Worm (Caenorhabditis elegans) whole organism, L4 larva: ENCODE results near the gene Y67D8C.9.
"Not testable (repeated sequence)": the region's sequence is repeated elsewhere in the genome, so short reads cannot be mapped to it uniquely, and the experiment has no call there.

Experiments
- F10B5.3 ChIP-seq: sonication (generic microtip); optimal IDR thresholded peaks from 2 replicates; lab custom pipeline; 2016; ENCODE audit warnings: mild to moderate bottlenecking, missing genetic modification characterization, missing compliant biosample characterization
- F37D6.2 ChIP-seq: sonication (generic microtip); optimal IDR thresholded peaks from 2 replicates; lab custom pipeline; 2016; ENCODE audit warnings: mild to moderate bottlenecking, missing genetic modification characterization, missing compliant biosample characterization
- T26A8.4 ChIP-seq: fragments of 200-800 bp; sonication (Bioruptor generic); IDR thresholded peaks from 2 replicates; pipeline ENCODE4 v1.3.6; 2022; ENCODE audit warnings: missing genetic modification characterization, missing compliant biosample characterization
- Y48G9A.11 ChIP-seq: fragments of 200-800 bp; sonication (Bioruptor generic); IDR thresholded peaks from 2 replicates; pipeline ENCODE4 v1.3.6; 2022; ENCODE audit warnings: missing genetic modification reagents, missing genetic modification characterization, missing compliant biosample characterization
- Y5F2A.4 ChIP-seq: fragments of 200-800 bp; sonication (Bioruptor generic); optimal IDR thresholded peaks from 2 replicates; lab custom pipeline; 2018; ENCODE audit warnings: mild to moderate bottlenecking, missing genetic modification characterization, missing compliant biosample characterization
- Y75B8A.6 ChIP-seq: fragments of 200-800 bp; sonication (Bioruptor generic); IDR thresholded peaks from 2 replicates; pipeline ENCODE4 v1.3.6; 2022; ENCODE audit warnings: missing genetic modification reagents, missing genetic modification characterization, missing compliant biosample characterization
- ZK337.2 ChIP-seq: fragments of 200-800 bp; sonication (Bioruptor generic); IDR thresholded peaks from 2 replicates; pipeline ENCODE4 v1.3.6; 2022; ENCODE audit warnings: missing genetic modification reagents, missing genetic modification characterization, missing compliant biosample characterization
- ZK546.5 ChIP-seq, 2 experiments: sonication (generic microtip); optimal IDR thresholded peaks; 2 replicates each; lab custom pipeline; 2017; ENCODE audit warnings: missing biosample characterization in 2 of 2, missing genetic modification characterization in 2 of 2
- aha-1 ChIP-seq: fragments of 150-350 bp; peaks from one replicate; lab custom pipeline; 2014; ENCODE audit warnings: missing biosample characterization, missing genetic modification characterization
- ama-1 ChIP-seq: fragments of 150-350 bp; optimal IDR thresholded peaks from 2 replicates; lab custom pipeline; 2014; ENCODE audit warnings: inconsistent platforms, mixed read lengths
- arid-1 ChIP-seq: fragments of 200-800 bp; sonication (Bioruptor generic); conservative IDR thresholded peaks from 2 replicates; pipeline ENCODE4 v1.3.6; 2022; ENCODE audit warnings: missing genetic modification reagents, missing genetic modification characterization, missing compliant biosample characterization
- ceh-32 ChIP-seq: sonication (generic microtip); optimal IDR thresholded peaks from 2 replicates; lab custom pipeline; 2016; ENCODE audit warnings: mild to moderate bottlenecking, missing genetic modification characterization, missing compliant biosample characterization; ENCODE audit not compliant: poor library complexity
- ceh-44 ChIP-seq: fragments of 200-800 bp; sonication (Bioruptor generic); IDR thresholded peaks from 2 replicates; pipeline ENCODE4 v1.3.6; 2022; ENCODE audit warnings: missing genetic modification reagents, missing genetic modification characterization, missing compliant biosample characterization
- ctbp-1 ChIP-seq: fragments of 200-800 bp; sonication (Bioruptor generic); IDR thresholded peaks from 2 replicates; pipeline ENCODE4 v1.3.6; 2022; ENCODE audit warnings: missing genetic modification reagents, missing genetic modification characterization, missing compliant biosample characterization
- daf-16 ChIP-seq, 3 experiments: sonication (generic microtip); optimal IDR thresholded peaks; 2 replicates each; lab custom pipeline; 2016 to 2017; ENCODE audit warnings: missing genetic modification characterization in 3 of 3, missing genetic modification reagents in 3 of 3, mild to moderate bottlenecking in 2 of 3, missing compliant biosample characterization in 2 of 3, missing biosample characterization in 1 of 3, moderate library complexity in 1 of 3
- dmd-6 ChIP-seq: fragments of 200-800 bp; sonication (Bioruptor generic); IDR thresholded peaks from 2 replicates; pipeline ENCODE4 v1.3.6; 2022; ENCODE audit warnings: missing genetic modification reagents, missing genetic modification characterization, missing compliant biosample characterization
- dve-1 ChIP-seq: sonication (generic microtip); optimal IDR thresholded peaks from 2 replicates; lab custom pipeline; 2017; ENCODE audit warnings: antibody characterized with exemption, mild to moderate bottlenecking, missing genetic modification characterization, missing compliant biosample characterization; ENCODE audit not compliant: insufficient read depth
- gei-8 ChIP-seq: fragments of 200-800 bp; sonication (Bioruptor generic); optimal IDR thresholded peaks from 2 replicates; lab custom pipeline; 2018; ENCODE audit warnings: mild to moderate bottlenecking, missing genetic modification characterization, missing compliant biosample characterization
- hif-1 ChIP-seq, 2 experiments: sonication (generic microtip); optimal IDR thresholded peaks; 2 replicates each; lab custom pipeline; 2016 to 2017; ENCODE audit warnings: missing compliant biosample characterization in 2 of 2, missing genetic modification characterization in 2 of 2, missing genetic modification reagents in 2 of 2, missing genotype in 2 of 2, mild to moderate bottlenecking in 1 of 2
- hlh-11 ChIP-seq: fragments of 200-800 bp; sonication (Bioruptor generic); optimal IDR thresholded peaks from 2 replicates; lab custom pipeline; 2018; ENCODE audit warnings: mild to moderate bottlenecking, missing genetic modification characterization, missing compliant biosample characterization
- jun-1 ChIP-seq: fragments of 150-350 bp; optimal IDR thresholded peaks from 2 replicates; lab custom pipeline; 2014; ENCODE audit warnings: missing biosample characterization, missing genetic modification reagents, missing genetic modification characterization
- lim-7 ChIP-seq: fragments of 200-800 bp; sonication (Bioruptor generic); IDR thresholded peaks from 2 replicates; pipeline ENCODE4 v1.3.6; 2022; ENCODE audit warnings: missing genetic modification characterization, missing compliant biosample characterization
- lin-1 ChIP-seq: fragments of 200-800 bp; sonication (Bioruptor generic); IDR thresholded peaks from 2 replicates; pipeline ENCODE4 v1.3.6; 2022; ENCODE audit warnings: missing genetic modification reagents, missing genetic modification characterization, missing compliant biosample characterization
- lin-29 ChIP-seq: fragments of 200-800 bp; sonication (Bioruptor generic); IDR thresholded peaks from 2 replicates; pipeline ENCODE4 v1.3.6; 2022; ENCODE audit warnings: missing genetic modification reagents, missing genetic modification characterization, missing compliant biosample characterization
- lin-38 ChIP-seq: fragments of 200-800 bp; sonication (Bioruptor generic); IDR thresholded peaks from 2 replicates; pipeline ENCODE4 v1.3.6; 2022; ENCODE audit warnings: missing genetic modification reagents, missing genetic modification characterization, missing compliant biosample characterization
- lir-3 ChIP-seq: sonication (generic microtip); optimal IDR thresholded peaks from 2 replicates; lab custom pipeline; 2016; ENCODE audit warnings: mild to moderate bottlenecking, missing genetic modification characterization, missing compliant biosample characterization
- lsy-2 ChIP-seq, 2 experiments: fragments of 150-350 bp in 1 of 2; sonication (generic microtip) in 1 of 2; optimal IDR thresholded peaks; 2 replicates each; lab custom pipeline; 2014 to 2017; ENCODE audit warnings: missing biosample characterization in 2 of 2, missing genetic modification characterization in 2 of 2
- madf-5 ChIP-seq, 2 experiments: fragments of 200-800 bp; sonication (Bioruptor generic); IDR thresholded peaks; 2 replicates each; pipeline ENCODE4 v1.3.6; 2022; ENCODE audit warnings: missing compliant biosample characterization in 2 of 2, missing genetic modification characterization in 2 of 2
- mdl-1 ChIP-seq, 2 experiments: fragments of 150-350 bp in 1 of 2; sonication (generic microtip) in 1 of 2; optimal IDR thresholded peaks; 2 replicates each; lab custom pipeline; 2014 to 2017; ENCODE audit warnings: missing biosample characterization in 2 of 2, missing genetic modification characterization in 2 of 2
- mdt-29 ChIP-seq: fragments of 200-800 bp; sonication (Bioruptor generic); IDR thresholded peaks from 2 replicates; pipeline ENCODE4 v1.3.6; 2022; ENCODE audit warnings: missing genetic modification reagents, missing genetic modification characterization, missing compliant biosample characterization
- mxl-3 ChIP-seq: fragments of 200-800 bp; sonication (Bioruptor generic); optimal IDR thresholded peaks from 2 replicates; lab custom pipeline; 2018; ENCODE audit warnings: mild to moderate bottlenecking, missing genetic modification characterization, missing compliant biosample characterization
- nhr-111 ChIP-seq: fragments of 200-800 bp; sonication (Bioruptor generic); optimal IDR thresholded peaks from 2 replicates; lab custom pipeline; 2018; ENCODE audit warnings: mild to moderate bottlenecking, missing genetic modification characterization, missing compliant biosample characterization
- nhr-28 ChIP-seq: fragments of 150-350 bp; optimal IDR thresholded peaks from 2 replicates; lab custom pipeline; 2014; ENCODE audit warnings: missing biosample characterization, missing genetic modification characterization
- nhr-41 ChIP-seq: fragments of 200-800 bp; sonication (Bioruptor generic); IDR thresholded peaks from 2 replicates; pipeline ENCODE4 v1.3.6; 2022; ENCODE audit warnings: missing genetic modification reagents, missing genetic modification characterization, missing compliant biosample characterization
- nhr-48 ChIP-seq: sonication (generic microtip); optimal IDR thresholded peaks from 2 replicates; lab custom pipeline; 2016; ENCODE audit warnings: mild to moderate bottlenecking, missing genetic modification characterization, missing compliant biosample characterization
- pha-4 ChIP-seq, 2 experiments: fragments of 150-350 bp in 1 of 2; fragments of 200-800 bp in 1 of 2; sonication (Bioruptor generic) in 1 of 2; IDR thresholded peaks in 1 of 2; optimal IDR thresholded peaks in 1 of 2; 2 replicates each; pipeline versions ENCODE4 v1.3.6 to Lab custom; 2014 to 2022; ENCODE audit warnings: missing genetic modification characterization in 2 of 2, missing genetic modification reagents in 2 of 2, missing biosample characterization in 1 of 2, missing compliant biosample characterization in 1 of 2
- php-3 ChIP-seq: fragments of 200-800 bp; sonication (Bioruptor generic); IDR thresholded peaks from 2 replicates; pipeline ENCODE4 v1.3.6; 2022; ENCODE audit warnings: missing genetic modification reagents, missing genetic modification characterization, missing compliant biosample characterization
- set-16 ChIP-seq: fragments of 200-800 bp; sonication (Bioruptor generic); IDR thresholded peaks from 2 replicates; pipeline ENCODE4 v1.3.6; 2022; ENCODE audit warnings: missing genetic modification reagents, missing genetic modification characterization, missing compliant biosample characterization
- snpc-1.2 ChIP-seq: fragments of 200-800 bp; sonication (Bioruptor generic); IDR thresholded peaks from 2 replicates; pipeline ENCODE4 v1.3.6; 2022; ENCODE audit warnings: missing genetic modification reagents, missing genetic modification characterization, missing compliant biosample characterization
- spr-1 ChIP-seq: sonication (generic microtip); optimal IDR thresholded peaks from 2 replicates; lab custom pipeline; 2016; ENCODE audit warnings: mild to moderate bottlenecking, missing genetic modification characterization, missing compliant biosample characterization
- spr-3 ChIP-seq: fragments of 200-800 bp; sonication (Bioruptor generic); optimal IDR thresholded peaks from 2 replicates; lab custom pipeline; 2018; ENCODE audit warnings: mild to moderate bottlenecking, missing genetic modification characterization, missing compliant biosample characterization
- unc-130 ChIP-seq: sonication (generic microtip); optimal IDR thresholded peaks from 2 replicates; lab custom pipeline; 2016; ENCODE audit warnings: missing genetic modification reagents, missing genetic modification characterization, missing compliant biosample characterization
- unc-62 ChIP-seq, 3 experiments: fragments of 150-350 bp in 1 of 3; sonication (generic microtip); optimal IDR thresholded peaks in 2 of 3; peaks in 1 of 3; 1 replicate in 1 of 3; 2 replicates in 2 of 3; lab custom pipeline; 2014 to 2017; ENCODE audit warnings: missing biosample characterization in 3 of 3, missing genetic modification characterization in 3 of 3, missing genetic modification reagents in 3 of 3, missing genotype in 1 of 3
- vab-7 ChIP-seq: fragments of 200-800 bp; sonication (Bioruptor generic); IDR thresholded peaks from 2 replicates; pipeline ENCODE4 v1.3.6; 2022; ENCODE audit warnings: missing genetic modification reagents, missing genetic modification characterization, missing compliant biosample characterization
- zfp-3 ChIP-seq: fragments of 200-800 bp; sonication (Bioruptor generic); conservative IDR thresholded peaks from 2 replicates; pipeline ENCODE4 v1.3.6; 2022; ENCODE audit warnings: missing genetic modification reagents, missing genetic modification characterization, missing compliant biosample characterization
- ztf-7 ChIP-seq: fragments of 150-350 bp; optimal IDR thresholded peaks from 2 replicates; lab custom pipeline; 2014; ENCODE audit warnings: missing biosample characterization, missing genetic modification characterization

Gene Y67D8C.9

ce11 chrIV:3050054-3050990, 36.4 kb downstream of the Y67D8C.9 start, which contains the start of gene eel-1:
TSS of gene eel-1 (minus strand) at chrIV:3050104.
- TF ChIP-seq F37D6.2 (tag; lab: Kevin White, UChicago) (peak; percentile 93), mdt-29 (GFP tag; lab: Robert Waterston, UW) (peak; percentile 96), ZK546.5 (tag; optimal IDR thresholded peaks at IDR 0.05; lab: Kevin White, UChicago) (peak in 1 of 2 experiments; percentile 35), spr-1 (peak; percentile 90), set-16 (GFP tag; lab: Robert Waterston, UW) (peak; percentile 81), Y48G9A.11 (GFP tag; lab: Robert Waterston, UW) (peak; percentile 96), lsy-2 (tag; optimal IDR thresholded peaks at IDR 0.05; lab: Kevin White, UChicago) (peak; percentile 98 to 99), madf-5 (GFP tag; IDR thresholded peaks at IDR 0.05; lab: Robert Waterston, UW) (peak; percentile 98), mxl-3 (peak; percentile 91), F10B5.3 (tag; lab: Kevin White, UChicago) (peak; percentile 52), ztf-7 (tag; lab: Kevin White, UChicago) (peak; percentile 45), hlh-11 (tag; lab: Kevin White, UChicago) (peak; percentile 87), T26A8.4 (GFP tag; lab: Robert Waterston, UW) (peak; percentile 98), dmd-6 (GFP tag; lab: Robert Waterston, UW) (peak; percentile 98), lin-38 (GFP tag; lab: Robert Waterston, UW) (peak; percentile 98), dve-1 (tag; lab: Kevin White, UChicago) (peak; percentile 84), nhr-28 (tag; lab: Kevin White, UChicago) (peak; percentile 56), lin-1 (GFP tag; lab: Robert Waterston, UW) (peak; percentile 98), ama-1 (lab: Kevin White, UChicago) (peak; percentile 44), ctbp-1 (GFP tag; lab: Robert Waterston, UW) (peak; percentile 97), lim-7 (peak; percentile 90), mdl-1 (tag; optimal IDR thresholded peaks at IDR 0.05; lab: Kevin White, UChicago) (peak; percentile 35 to 61), nhr-111 (GFP tag; lab: Kevin White, UChicago) (peak; percentile 22), php-3 (peak; percentile 100), vab-7 (GFP tag; lab: Robert Waterston, UW) (peak; percentile 100), Y5F2A.4 (GFP tag; lab: Kevin White, UChicago) (peak; percentile 58), zfp-3 (GFP tag; lab: Robert Waterston, UW) (peak; percentile 98), gei-8 (GFP tag; lab: Kevin White, UChicago) (peak; percentile 65), lin-29 (GFP tag; lab: Robert Waterston, UW) (peak; percentile 95), hif-1 (tag; optimal IDR thresholded peaks at IDR 0.05; lab: Kevin White, UChicago) (peak; percentile 53 to 85), snpc-1.2 (GFP tag; lab: Robert Waterston, UW) (peak; percentile 93), daf-16 (GFP tag; optimal IDR thresholded peaks at IDR 0.05; lab: Kevin White, UChicago) (peak; percentile 38 to 75), daf-16 (tag; optimal IDR thresholded peaks at IDR 0.05; lab: Kevin White, UChicago) (peak; percentile 62), unc-130 (GFP tag; lab: Kevin White, UChicago) (peak; percentile 97), ceh-44 (peak; percentile 100), jun-1 (tag; lab: Kevin White, UChicago) (peak; percentile 73), nhr-41 (GFP tag; lab: Robert Waterston, UW) (peak; percentile 92), pha-4 (GFP tag; IDR thresholded peaks at IDR 0.05; lab: Robert Waterston, UW) (peak; percentile 97), arid-1 (GFP tag; lab: Robert Waterston, UW) (peak; percentile 98), unc-62 (GFP tag; optimal IDR thresholded peaks at IDR 0.05 in 1 of 2; lab: Kevin White, UChicago) (peak in 1 of 2 experiments; percentile 99), aha-1 (tag; lab: Kevin White, UChicago) (peak; percentile 99), ceh-32 (tag; lab: Kevin White, UChicago) (peak; percentile 47), nhr-48 (peak; percentile 82), Y75B8A.6 (peak; percentile 98), ZK337.2 (GFP tag; lab: Robert Waterston, UW) (peak; percentile 99), spr-3 (GFP tag; lab: Kevin White, UChicago) (peak; percentile 77), lir-3 (tag; lab: Kevin White, UChicago) (peak; percentile 73)
- not testable (repeated sequence) for TF ChIP-seq pha-4, unc-62 (tag; optimal IDR thresholded peaks at IDR 0.05; lab: Kevin White, UChicago)
